Fruit fly (Drosophila melanogaster) whole organism, prepupa: ENCODE results near the gene JMJD4.

Experiments used
- CG10631 ChIP-seq: fragments of 200-800 bp; sonication (Bioruptor generic); optimal IDR thresholded peaks from 2 replicates; lab custom pipeline; 2016; ENCODE audit warnings: missing biosample characterization, missing genetic modification characterization
- CG11762 ChIP-seq: fragments of 200-800 bp; sonication (Bioruptor generic); optimal IDR thresholded peaks from 3 replicates; lab custom pipeline; 2016; ENCODE audit warnings: missing biosample characterization, missing genetic modification characterization; ENCODE audit not compliant: insufficient read depth
- CG11902 ChIP-seq: fragments of 200-800 bp; sonication (Bioruptor generic); optimal IDR thresholded peaks from 3 replicates; lab custom pipeline; 2016; ENCODE audit warnings: missing biosample characterization, missing genetic modification characterization
- CG1621 ChIP-seq: fragments of 200-800 bp; sonication (Bioruptor generic); optimal IDR thresholded peaks from 3 replicates; lab custom pipeline; 2018; ENCODE audit warnings: missing biosample characterization, mild to moderate bottlenecking, missing genetic modification characterization
- CG16779 ChIP-seq: fragments of 200-800 bp; sonication (Bioruptor generic); optimal IDR thresholded peaks from 3 replicates; lab custom pipeline; 2017; ENCODE audit warnings: missing biosample characterization, mild to moderate bottlenecking, missing genetic modification characterization
- CG3032 ChIP-seq: fragments of 200-800 bp; optimal IDR thresholded peaks from 2 replicates; lab custom pipeline; 2019; ENCODE audit warnings: missing biosample characterization, mild to moderate bottlenecking, missing genetic modification characterization, moderate library complexity
- CG31627 ChIP-seq: fragments of 200-800 bp; sonication (Bioruptor generic); optimal IDR thresholded peaks from 3 replicates; lab custom pipeline; 2016; ENCODE audit warnings: missing biosample characterization, missing genetic modification characterization
- CG3919 ChIP-seq: fragments of 200-800 bp; sonication (Bioruptor generic); optimal IDR thresholded peaks from 3 replicates; lab custom pipeline; 2016; ENCODE audit warnings: missing biosample characterization, missing genetic modification characterization
- CG4318 ChIP-seq: fragments of 200-800 bp; sonication (Bioruptor generic); optimal IDR thresholded peaks from 3 replicates; lab custom pipeline; 2017; ENCODE audit warnings: missing biosample characterization, mild to moderate bottlenecking, missing genetic modification characterization
- CG6276 ChIP-seq: fragments of 200-800 bp; sonication (Bioruptor generic); optimal IDR thresholded peaks from 2 replicates; lab custom pipeline; 2017; ENCODE audit warnings: missing biosample characterization, mild to moderate bottlenecking, missing genetic modification characterization
- CG6792 ChIP-seq: fragments of 200-800 bp; sonication (Bioruptor generic); optimal IDR thresholded peaks from 3 replicates; lab custom pipeline; 2016; ENCODE audit warnings: missing biosample characterization, missing genetic modification characterization
- CG6808 ChIP-seq: fragments of 200-800 bp; sonication (Bioruptor generic); optimal IDR thresholded peaks from 3 replicates; lab custom pipeline; 2017; ENCODE audit warnings: missing biosample characterization, missing genetic modification characterization, mild to moderate bottlenecking, moderate library complexity, missing genetic modification reagents
- CG6854 ChIP-seq: fragments of 200-800 bp; sonication (Bioruptor generic); optimal IDR thresholded peaks from 2 replicates; lab custom pipeline; 2017; ENCODE audit warnings: missing biosample characterization, mild to moderate bottlenecking, missing genetic modification characterization
- CG8119 ChIP-seq: fragments of 200-800 bp; sonication (Bioruptor generic); IDR thresholded peaks from 3 replicates; pipeline ENCODE4 v1.3.6; 2022; ENCODE audit warnings: missing biosample characterization, missing genetic modification characterization
- CG8319 ChIP-seq: fragments of 200-800 bp; sonication (Bioruptor generic); optimal IDR thresholded peaks from 3 replicates; lab custom pipeline; 2016; ENCODE audit warnings: missing biosample characterization, missing genetic modification characterization
- Eip75B ChIP-seq: fragments of 200-800 bp; sonication (Bioruptor generic); optimal IDR thresholded peaks from 3 replicates; lab custom pipeline; 2016; ENCODE audit warnings: missing biosample characterization, missing genetic modification characterization
- Eip93F ChIP-seq: fragments of 200-800 bp; sonication (Bioruptor generic); optimal IDR thresholded peaks from 2 replicates; lab custom pipeline; 2016; ENCODE audit warnings: missing biosample characterization, mild to moderate bottlenecking, missing genetic modification characterization
- Ets21C ChIP-seq: fragments of 200-800 bp; sonication (Bioruptor generic); optimal IDR thresholded peaks from 3 replicates; lab custom pipeline; 2016; ENCODE audit warnings: missing biosample characterization, missing genetic modification characterization
- Hr4 ChIP-seq: fragments of 200-800 bp; sonication (Bioruptor generic); optimal IDR thresholded peaks from 3 replicates; lab custom pipeline; 2016; ENCODE audit warnings: missing biosample characterization, missing genetic modification characterization
- Lpt ChIP-seq: fragments of 200-800 bp; sonication (Bioruptor generic); optimal IDR thresholded peaks from 3 replicates; lab custom pipeline; 2016; ENCODE audit warnings: missing biosample characterization, missing genetic modification characterization
- OdsH ChIP-seq: fragments of 200-800 bp; sonication (Bioruptor generic); optimal IDR thresholded peaks from 3 replicates; lab custom pipeline; 2016; ENCODE audit warnings: missing biosample characterization, missing genetic modification characterization
- Smox ChIP-seq: fragments of 200-800 bp; sonication (Bioruptor generic); optimal IDR thresholded peaks from 3 replicates; lab custom pipeline; 2016; ENCODE audit warnings: missing biosample characterization, missing genetic modification characterization
- Sox102F ChIP-seq: fragments of 200-800 bp; sonication (Bioruptor generic); optimal IDR thresholded peaks from 2 replicates; lab custom pipeline; 2016; ENCODE audit warnings: missing biosample characterization, mild to moderate bottlenecking, missing genetic modification characterization
- Sox15 ChIP-seq: fragments of 200-800 bp; sonication (Bioruptor generic); optimal IDR thresholded peaks from 3 replicates; lab custom pipeline; 2016; ENCODE audit warnings: missing biosample characterization, missing genetic modification characterization
- acj6 ChIP-seq: fragments of 200-800 bp; sonication (Bioruptor generic); optimal IDR thresholded peaks from 3 replicates; lab custom pipeline; 2016; ENCODE audit warnings: missing biosample characterization, missing genetic modification characterization
- cyc ChIP-seq: fragments of 200-800 bp; sonication (Bioruptor generic); optimal IDR thresholded peaks from 3 replicates; lab custom pipeline; 2016; ENCODE audit warnings: missing biosample characterization, missing genetic modification characterization
- dac ChIP-seq: fragments of 200-800 bp; sonication (Bioruptor generic); optimal IDR thresholded peaks from 2 replicates; lab custom pipeline; 2017; ENCODE audit warnings: missing biosample characterization, mild to moderate bottlenecking, missing genetic modification characterization
- dsx ChIP-seq: fragments of 200-800 bp; optimal IDR thresholded peaks from 3 replicates; lab custom pipeline; 2019; ENCODE audit warnings: missing biosample characterization, mild to moderate bottlenecking, missing genetic modification characterization, moderate library complexity; ENCODE audit not compliant: poor library complexity, severe bottlenecking
- fd59A ChIP-seq: fragments of 200-800 bp; sonication (Bioruptor generic); optimal IDR thresholded peaks from 2 replicates; lab custom pipeline; 2017; ENCODE audit warnings: missing biosample characterization, mild to moderate bottlenecking, missing genetic modification characterization, missing genetic modification reagents
- fd85E ChIP-seq: fragments of 200-800 bp; sonication (Bioruptor generic); optimal IDR thresholded peaks from 3 replicates; lab custom pipeline; 2016; ENCODE audit warnings: missing biosample characterization, missing genetic modification characterization
- fkh ChIP-seq: fragments of 200-800 bp; sonication (Bioruptor generic); optimal IDR thresholded peaks from 3 replicates; lab custom pipeline; 2017; ENCODE audit warnings: missing biosample characterization, mild to moderate bottlenecking, missing genetic modification characterization, moderate library complexity
- net ChIP-seq: fragments of 200-800 bp; sonication (Bioruptor generic); optimal IDR thresholded peaks from 3 replicates; lab custom pipeline; 2016; ENCODE audit warnings: missing biosample characterization, missing genetic modification characterization
- pdm3 ChIP-seq: fragments of 200-800 bp; sonication (Bioruptor generic); optimal IDR thresholded peaks from 3 replicates; lab custom pipeline; 2016; ENCODE audit warnings: missing biosample characterization, missing genetic modification characterization
- salr ChIP-seq, 2 experiments: fragments of 200-800 bp; sonication (Bioruptor generic); optimal IDR thresholded peaks; 3 replicates each; lab custom pipeline; 2016 to 2018; ENCODE audit warnings: missing biosample characterization in 2 of 2, missing genetic modification characterization in 2 of 2, mild to moderate bottlenecking in 1 of 2
- ss ChIP-seq, 2 experiments: fragments of 200-800 bp; sonication (Bioruptor generic); optimal IDR thresholded peaks; 2 replicates in 1 of 2; 3 replicates in 1 of 2; lab custom pipeline; 2017 to 2018; ENCODE audit warnings: mild to moderate bottlenecking in 2 of 2, missing biosample characterization in 2 of 2, missing genetic modification characterization in 2 of 2, moderate library complexity in 1 of 2
- vri ChIP-seq: fragments of 200-800 bp; sonication (Bioruptor generic); optimal IDR thresholded peaks from 3 replicates; lab custom pipeline; 2016; ENCODE audit warnings: missing biosample characterization, mild to moderate bottlenecking, missing genetic modification characterization

JMJD4 gene

DNA sequence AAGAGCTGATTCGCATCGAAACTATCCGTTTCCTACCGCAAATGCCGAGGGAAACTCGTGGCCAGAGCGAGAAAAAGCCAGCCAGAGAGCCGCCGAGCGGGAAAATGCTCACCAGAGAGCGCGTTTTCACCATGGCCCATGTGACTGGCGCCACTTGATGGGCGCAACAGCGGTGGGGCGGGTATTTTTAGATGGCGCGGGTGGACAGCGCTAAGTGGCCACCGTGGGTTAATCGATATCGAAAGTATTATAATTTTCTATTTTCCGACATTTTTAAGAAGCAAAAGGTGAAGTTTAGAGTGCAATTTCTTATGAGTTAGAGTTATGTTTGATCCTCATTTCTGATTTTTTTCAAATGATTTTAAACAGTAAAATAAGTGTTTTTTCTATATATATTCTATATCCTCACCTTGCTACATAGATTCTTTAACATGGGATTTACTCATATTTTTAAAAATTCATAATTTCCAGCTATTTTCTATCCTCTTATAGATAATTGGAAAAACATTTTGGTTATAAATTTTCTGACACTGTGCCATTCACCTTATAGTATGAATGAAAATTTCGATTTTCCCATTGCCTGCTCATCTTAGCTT is 25.7 kb upstream of the JMJD4 start, which contains the start of gene Ptp36E (continued):
- TF ChIP-seq CG6854 (GFP tag; lab: Kevin White, UChicago) (no peak), fd59A (GFP tag; lab: Kevin White, UChicago) (no peak), net (GFP tag; lab: Kevin White, UChicago) (peak; percentile 36), Sox15 (GFP tag; lab: Kevin White, UChicago) (no peak), cyc (GFP tag; lab: Kevin White, UChicago) (no peak), Hr4 (GFP tag; lab: Kevin White, UChicago) (peak; percentile 76), dsx (GFP tag; lab: Kevin White, UChicago) (no peak), CG31627 (GFP tag; lab: Kevin White, UChicago) (no peak), CG3919 (GFP tag; lab: Kevin White, UChicago) (peak; percentile 12), Lpt (GFP tag; lab: Kevin White, UChicago) (peak; percentile 63), CG11902 (GFP tag; lab: Kevin White, UChicago) (no peak), acj6 (GFP tag; lab: Kevin White, UChicago) (peak; percentile 55), OdsH (GFP tag; lab: Kevin White, UChicago) (peak; percentile 52), Ets21C (GFP tag; lab: Kevin White, UChicago) (no peak), pdm3 (GFP tag; lab: Kevin White, UChicago) (peak; percentile 45), Sox102F (GFP tag; lab: Kevin White, UChicago) (no peak), Eip75B (GFP tag; lab: Kevin White, UChicago) (peak; percentile 32), ss (GFP tag; optimal IDR thresholded peaks at IDR 0.05; lab: Kevin White, UChicago) (no peak), CG6276 (GFP tag; lab: Kevin White, UChicago) (peak; percentile 77), fkh (GFP tag; lab: Kevin White, UChicago) (no peak), dac (GFP tag; lab: Kevin White, UChicago) (no peak), CG3032 (tag; lab: Kevin White, UChicago) (no peak)

DNA sequence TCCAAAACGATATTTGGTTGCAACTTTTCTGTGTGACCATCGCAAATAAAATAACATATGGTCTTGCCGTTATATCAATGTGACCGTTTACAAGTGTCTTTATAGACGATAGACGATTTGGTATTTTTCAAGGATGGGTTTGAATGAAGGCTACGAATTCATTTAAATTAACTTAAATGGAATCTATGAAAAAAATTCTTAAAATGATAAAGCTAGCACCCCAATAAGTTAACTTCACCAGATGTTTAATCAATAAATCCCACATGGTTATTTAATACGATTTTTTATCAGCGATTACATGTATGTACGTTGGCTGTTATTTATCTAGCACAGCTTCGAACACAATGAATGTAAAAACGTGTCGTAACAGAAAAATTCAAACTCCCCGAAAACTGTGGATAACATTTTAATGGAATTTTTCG is 439 bp downstream of the JMJD4 start:
- no peak for TF ChIP-seq CG1621
- peak; percentile 20 for TF ChIP-seq fkh (GFP tag; lab: Kevin White, UChicago)

DNA sequence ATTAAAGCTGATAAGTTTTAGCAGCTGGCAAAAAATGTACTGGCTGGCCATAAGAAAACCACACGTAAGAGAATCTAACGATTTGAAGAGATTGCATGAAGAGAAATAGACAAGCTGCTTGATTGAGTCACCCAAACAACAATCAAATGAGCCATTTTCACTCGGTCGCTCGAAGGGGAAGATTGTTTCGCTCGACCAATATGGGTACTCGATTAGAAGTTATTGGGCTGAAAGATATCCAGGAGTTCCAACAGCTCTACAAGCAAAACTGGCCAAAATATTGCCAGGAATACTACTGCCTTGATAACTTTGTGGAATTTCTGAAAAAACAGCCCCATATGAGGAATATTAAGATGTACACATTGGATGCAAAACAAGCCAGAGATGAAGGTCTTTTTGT is 3.2 kb downstream of the JMJD4 start, which contains the start of gene CG5783:
CG5783 (plus strand) TSS at position 167 of the 400 bp plus-strand sequence.
- TF ChIP-seq CG8119 (GFP tag; lab: Robert Waterston, UW) (no peak), Eip93F (GFP tag; lab: Kevin White, UChicago) (no peak), fkh (GFP tag; lab: Kevin White, UChicago) (no peak), CG3919 (GFP tag; lab: Kevin White, UChicago) (no peak), Hr4 (GFP tag; lab: Kevin White, UChicago) (no peak), dac (GFP tag; lab: Kevin White, UChicago) (no peak), ss (GFP tag; optimal IDR thresholded peaks at IDR 0.05; lab: Kevin White, UChicago) (no peak)

DNA sequence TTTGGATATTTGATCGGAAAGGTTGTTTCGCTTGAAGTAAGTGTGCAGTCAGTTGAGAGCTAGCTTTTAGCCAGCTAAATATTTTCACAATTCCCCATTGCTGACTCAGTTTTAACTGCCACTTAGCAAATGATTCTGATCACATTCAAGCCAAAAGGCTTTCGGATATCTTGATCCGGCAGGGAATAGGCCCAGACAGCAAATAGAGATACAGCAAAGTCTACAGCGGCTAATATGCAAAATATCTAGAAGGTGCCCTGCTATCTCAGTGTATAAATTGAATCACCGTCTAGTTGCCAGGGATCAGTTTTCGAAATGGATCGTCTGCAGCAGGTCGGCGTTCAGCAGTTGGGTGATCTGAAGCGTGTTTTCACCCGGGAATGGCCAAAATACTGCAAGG is 4.5 kb downstream of the JMJD4 start, which contains the start of gene CG15155:
CG15155 (plus strand) TSS at position 301 of the 400 bp plus-strand sequence.
- TF ChIP-seq CG4318 (GFP tag; lab: Kevin White, UChicago) (no peak), Ets21C (GFP tag; lab: Kevin White, UChicago) (no peak), ss (GFP tag; optimal IDR thresholded peaks at IDR 0.05; lab: Kevin White, UChicago) (no peak), salr (GFP tag; optimal IDR thresholded peaks at IDR 0.05; lab: Kevin White, UChicago) (no peak), acj6 (GFP tag; lab: Kevin White, UChicago) (no peak), CG8319 (no peak), CG10631 (no peak), fd85E (GFP tag; lab: Kevin White, UChicago) (no peak), fd59A (GFP tag; lab: Kevin White, UChicago) (no peak), CG11762 (no peak), CG6808 (GFP tag; lab: Kevin White, UChicago) (no peak), CG6854 (GFP tag; lab: Kevin White, UChicago) (no peak), vri (no peak), CG1621 (no peak), CG6792 (no peak), dsx (GFP tag; lab: Kevin White, UChicago) (no peak), CG16779 (no peak), Sox15 (GFP tag; lab: Kevin White, UChicago) (no peak), Smox (no peak), net (GFP tag; lab: Kevin White, UChicago) (no peak)
- TF ChIP-seq, all 60 proteins: peak for 0
